4 fruit fly cellular contexts compared by ENCODE assay signal in genomic region chr2L:21014526-21015250, dm6.
A peak's percentile ranks its signal among the peaks of the same experiment; 100 is the strongest.
TF ChIP-seq lines count a peak whose summit lies in the region.

No protein-coding gene starts in this region.

- TF ChIP-seq CTCF in whole organism, embryonic (GFP tag; optimal IDR thresholded peaks at IDR 0.05; lab: Kevin White, UChicago) = no peak

TF ChIP-seq in whole organism, embryonic, 481 proteins besides CTCF, POLR2A, EP300 and RAD21 (continues in another document):
- TF ChIP-seq Rx (GFP tag; IDR thresholded peaks at IDR 0.05; lab: Robert Waterston, UW) = no peak
- TF ChIP-seq Gug (GFP tag; IDR thresholded peaks at IDR 0.05; lab: Robert Waterston, UW) = no peak
- no peak for TF ChIP-seq dysf (GFP tag; IDR thresholded peaks at IDR 0.05; lab: Robert Waterston, UW)
- peak; percentile 12 for TF ChIP-seq CG10979 (tag; optimal IDR thresholded peaks at IDR 0.05; lab: Kevin White, UChicago)
- peak; percentile 90 for TF ChIP-seq gsb-n (tag; optimal IDR thresholded peaks at IDR 0.05; lab: Kevin White, UChicago)
- TF ChIP-seq jigr1 (GFP tag; IDR thresholded peaks at IDR 0.05; lab: Robert Waterston, UW) = no peak
- peak; percentile 1 for TF ChIP-seq dmrt99B (tag; optimal IDR thresholded peaks at IDR 0.05; lab: Kevin White, UChicago)
- TF ChIP-seq sens (GFP tag; lab: Kevin White, UChicago) = peak; percentile 69
- no peak for TF ChIP-seq CG11696 (GFP tag; IDR thresholded peaks at IDR 0.05; lab: Robert Waterston, UW)
- peak; percentile 81 for TF ChIP-seq pros (GFP tag; optimal IDR thresholded peaks at IDR 0.05; lab: Kevin White, UChicago)
- TF ChIP-seq Fer2 (tag; optimal IDR thresholded peaks at IDR 0.05; lab: Kevin White, UChicago) = no peak
- TF ChIP-seq Blimp-1 (GFP tag; optimal IDR thresholded peaks at IDR 0.05; lab: Kevin White, UChicago) = peak; percentile 6
- no peak for TF ChIP-seq CG15514 (GFP tag; optimal IDR thresholded peaks at IDR 0.05; lab: Kevin White, UChicago)
- no peak for TF ChIP-seq Dip3 (GFP tag; optimal IDR thresholded peaks at IDR 0.05; lab: Kevin White, UChicago)
- no peak for TF ChIP-seq slou (GFP tag; optimal IDR thresholded peaks at IDR 0.05; lab: Kevin White, UChicago)
- TF ChIP-seq gem (tag; optimal IDR thresholded peaks at IDR 0.05; lab: Kevin White, UChicago) = peak; percentile 9
- peak; percentile 78 for TF ChIP-seq nerfin-1 (tag; optimal IDR thresholded peaks at IDR 0.05; lab: Kevin White, UChicago)
- no peak for TF ChIP-seq CG6854 (GFP tag; optimal IDR thresholded peaks at IDR 0.05; lab: Kevin White, UChicago)
- TF ChIP-seq oc (tag; optimal IDR thresholded peaks at IDR 0.05; lab: Kevin White, UChicago) = peak; percentile 60
- TF ChIP-seq D19B (GFP tag; optimal IDR thresholded peaks at IDR 0.05; lab: Kevin White, UChicago) = no peak
- no peak for TF ChIP-seq pho (GFP tag; optimal IDR thresholded peaks at IDR 0.05; lab: Kevin White, UChicago)
- no peak for TF ChIP-seq CoRest (tag; optimal IDR thresholded peaks at IDR 0.05; lab: Kevin White, UChicago)
- no peak for TF ChIP-seq Nf-YA (GFP tag; IDR thresholded peaks at IDR 0.05; lab: Robert Waterston, UW)
- no peak for TF ChIP-seq BEAF-32 (GFP tag; optimal IDR thresholded peaks at IDR 0.05; lab: Kevin White, UChicago)

TF ChIP-seq in whole organism, prepupa, 60 proteins besides CTCF, POLR2A, EP300 and RAD21 (continues in another document):
- TF ChIP-seq CG11762 (GFP tag; optimal IDR thresholded peaks at IDR 0.05; lab: Kevin White, UChicago; ENCODE audit: insufficient read depth) (no peak), Blimp-1 (GFP tag; optimal IDR thresholded peaks at IDR 0.05; lab: Kevin White, UChicago) (no peak), cyc (GFP tag; optimal IDR thresholded peaks at IDR 0.05; lab: Kevin White, UChicago) (no peak), dac (GFP tag; optimal IDR thresholded peaks at IDR 0.05; lab: Kevin White, UChicago) (no peak), ss (GFP tag; optimal IDR thresholded peaks at IDR 0.05; lab: Kevin White, UChicago) (no peak), CG10669 (GFP tag; optimal IDR thresholded peaks at IDR 0.05; lab: Kevin White, UChicago) (peak; percentile 9), pdm3 (GFP tag; optimal IDR thresholded peaks at IDR 0.05; lab: Kevin White, UChicago) (peak; percentile 39), CG3032 (tag; optimal IDR thresholded peaks at IDR 0.05; lab: Kevin White, UChicago) (no peak), fd59A (GFP tag; optimal IDR thresholded peaks at IDR 0.05; lab: Kevin White, UChicago) (no peak), Sox14 (GFP tag; optimal IDR thresholded peaks at IDR 0.05; lab: Kevin White, UChicago) (peak; percentile 18), OdsH (GFP tag; optimal IDR thresholded peaks at IDR 0.05; lab: Kevin White, UChicago) (peak; percentile 9), CG1621 (tag; optimal IDR thresholded peaks at IDR 0.05; lab: Kevin White, UChicago) (no peak), esn (GFP tag; optimal IDR thresholded peaks at IDR 0.05; lab: Kevin White, UChicago) (peak; percentile 41), CG6276 (GFP tag; optimal IDR thresholded peaks at IDR 0.05; lab: Kevin White, UChicago) (no peak), CG11294 (GFP tag; IDR thresholded peaks at IDR 0.05; lab: Robert Waterston, UW) (no peak), CG10631 (GFP tag; optimal IDR thresholded peaks at IDR 0.05; lab: Kevin White, UChicago) (peak; percentile 27), CG15336 (GFP tag; IDR thresholded peaks at IDR 0.05; lab: Robert Waterston, UW) (no peak), salr (GFP tag; optimal IDR thresholded peaks at IDR 0.05; lab: Kevin White, UChicago) (peak in 1 of 2 experiments; percentile 17), CG3919 (GFP tag; optimal IDR thresholded peaks at IDR 0.05; lab: Kevin White, UChicago) (peak; percentile 42), Sox102F (GFP tag; optimal IDR thresholded peaks at IDR 0.05; lab: Kevin White, UChicago) (no peak), dsx (GFP tag; optimal IDR thresholded peaks at IDR 0.05; lab: Kevin White, UChicago; ENCODE audit: poor library complexity, severe bottlenecking) (no peak), Gug (GFP tag; IDR thresholded peaks at IDR 0.05; lab: Robert Waterston, UW) (no peak), net (GFP tag; optimal IDR thresholded peaks at IDR 0.05; lab: Kevin White, UChicago) (no peak), CG6163 (GFP tag; IDR thresholded peaks at IDR 0.05; lab: Robert Waterston, UW) (no peak)

TF ChIP-seq in whole organism, pupa, 21 proteins besides CTCF, POLR2A, EP300 and RAD21:
- no peak for TF ChIP-seq D1 (tag; optimal IDR thresholded peaks at IDR 0.05; lab: Kevin White, UChicago)
- no peak for TF ChIP-seq EcR (GFP tag; optimal IDR thresholded peaks at IDR 0.05; lab: Kevin White, UChicago)
- TF ChIP-seq CG34367 (tag; optimal IDR thresholded peaks at IDR 0.05; lab: Kevin White, UChicago) = no peak
- TF ChIP-seq Snoo (tag; optimal IDR thresholded peaks at IDR 0.05; lab: Kevin White, UChicago) = no peak
- peak; percentile 8 for TF ChIP-seq CG14655 (GFP tag; optimal IDR thresholded peaks at IDR 0.05; lab: Kevin White, UChicago)
- no peak for TF ChIP-seq gl (tag; optimal IDR thresholded peaks at IDR 0.05; lab: Kevin White, UChicago)
- TF ChIP-seq CG9948 (tag; optimal IDR thresholded peaks at IDR 0.05; lab: Kevin White, UChicago) = peak; percentile 29
- peak; percentile 8 for TF ChIP-seq CG8159 (tag; optimal IDR thresholded peaks at IDR 0.05; lab: Kevin White, UChicago)
- TF ChIP-seq Pif1B (GFP tag; optimal IDR thresholded peaks at IDR 0.05; lab: Kevin White, UChicago) = peak; percentile 10
- no peak for TF ChIP-seq Ets98B (GFP tag; IDR thresholded peaks at IDR 0.05; lab: Robert Waterston, UW)
- no peak for TF ChIP-seq CG12605 (GFP tag; IDR thresholded peaks at IDR 0.05; lab: Robert Waterston, UW)
- TF ChIP-seq rn (GFP tag; IDR thresholded peaks at IDR 0.05; lab: Robert Waterston, UW) = no peak
- no peak for TF ChIP-seq CG4496 (GFP tag; IDR thresholded peaks at IDR 0.05; lab: Robert Waterston, UW)
- TF ChIP-seq CG10348 (GFP tag; IDR thresholded peaks at IDR 0.05; lab: Robert Waterston, UW) = no peak
- no peak for TF ChIP-seq CG13204 (GFP tag; optimal IDR thresholded peaks at IDR 0.05; lab: Kevin White, UChicago)
- peak; percentile 22 for TF ChIP-seq Pif1A (GFP tag; optimal IDR thresholded peaks at IDR 0.05; lab: Kevin White, UChicago)
- TF ChIP-seq CG17806 (tag; optimal IDR thresholded peaks at IDR 0.05; lab: Kevin White, UChicago) = peak; percentile 22
- TF ChIP-seq CG15710 (tag; optimal IDR thresholded peaks at IDR 0.05; lab: Kevin White, UChicago) = no peak
- no peak for TF ChIP-seq CG8301 (tag; optimal IDR thresholded peaks at IDR 0.05; lab: Kevin White, UChicago)
- no peak for TF ChIP-seq fd96Ca (GFP tag; IDR thresholded peaks at IDR 0.05; lab: Robert Waterston, UW)
- no peak for TF ChIP-seq CG32121 (GFP tag; IDR thresholded peaks at IDR 0.05; lab: Robert Waterston, UW)

TF ChIP-seq in whole organism, wandering third instar larva, 38 proteins besides CTCF, POLR2A, EP300 and RAD21:
- TF ChIP-seq rgr (GFP tag; optimal IDR thresholded peaks at IDR 0.05; lab: Kevin White, UChicago) = peak; percentile 12
- no peak for TF ChIP-seq Myc (optimal IDR thresholded peaks at IDR 0.05; lab: Kevin White, UChicago)
- peak; percentile 29 for TF ChIP-seq fru (GFP tag; optimal IDR thresholded peaks at IDR 0.05; lab: Kevin White, UChicago)

Comparison
In these comparisons a context has a peak if more than half of its experiments do, and no peak if none do; other contexts are left out.
1. Of the 7 proteins assayed by ChIP-seq in both whole organism, embryonic and whole organism, prepupa: peak only in whole organism, embryonic: Blimp-1; only in whole organism, prepupa: Hr39; in both: none; in neither: 5.